Fruit fly (Drosophila melanogaster) whole organism, prepupa: ENCODE results near the gene Gr98b.

Experiments used
- CG11762 ChIP-seq: fragments of 200-800 bp; sonication (Bioruptor generic); optimal IDR thresholded peaks from 3 replicates; lab custom pipeline; 2016; ENCODE audit warnings: missing biosample characterization, missing genetic modification characterization; ENCODE audit not compliant: insufficient read depth
- CG3032 ChIP-seq: fragments of 200-800 bp; optimal IDR thresholded peaks from 2 replicates; lab custom pipeline; 2019; ENCODE audit warnings: missing biosample characterization, mild to moderate bottlenecking, missing genetic modification characterization, moderate library complexity
- Met ChIP-seq: fragments of 200-800 bp; sonication (Bioruptor generic); optimal IDR thresholded peaks from 3 replicates; lab custom pipeline; 2016; ENCODE audit warnings: missing biosample characterization, missing genetic modification characterization
- OdsH ChIP-seq: fragments of 200-800 bp; sonication (Bioruptor generic); optimal IDR thresholded peaks from 3 replicates; lab custom pipeline; 2016; ENCODE audit warnings: missing biosample characterization, missing genetic modification characterization
- Sox102F ChIP-seq: fragments of 200-800 bp; sonication (Bioruptor generic); optimal IDR thresholded peaks from 2 replicates; lab custom pipeline; 2016; ENCODE audit warnings: missing biosample characterization, mild to moderate bottlenecking, missing genetic modification characterization
- achi ChIP-seq: fragments of 200-800 bp; sonication (Bioruptor generic); optimal IDR thresholded peaks from 3 replicates; lab custom pipeline; 2016; ENCODE audit warnings: missing biosample characterization, missing genetic modification characterization

DNA sequence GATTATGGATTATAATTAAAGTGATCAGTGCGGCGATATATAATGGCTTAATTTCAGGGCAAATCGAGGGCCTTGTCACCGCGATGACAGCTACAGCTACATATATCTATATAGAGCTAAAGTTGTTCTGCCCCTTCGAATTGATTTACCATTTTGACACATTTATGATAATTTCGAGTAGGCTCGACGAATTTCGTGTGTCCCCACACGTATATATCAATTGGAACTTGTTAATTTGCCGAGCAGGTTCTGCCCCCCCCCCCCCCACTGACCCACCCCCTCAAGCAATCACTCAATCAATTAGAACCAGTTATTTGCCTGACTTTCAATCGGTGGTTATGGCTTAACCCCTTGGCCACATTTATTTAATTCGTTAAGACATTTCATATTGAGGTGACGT lies 37.1 kb downstream of the Gr98b start:
- TF ChIP-seq Sox102F (GFP tag; lab: Kevin White, UChicago) (no peak), achi (GFP tag; lab: Kevin White, UChicago) (no peak), CG3032 (no peak), Met (GFP tag; lab: Kevin White, UChicago) (no peak), OdsH (GFP tag; lab: Kevin White, UChicago) (no peak), CG11762 (no peak)
